Fruit fly (Drosophila melanogaster) whole organism, embryonic: ENCODE measurements around the gene Arl5.
A peak's percentile ranks its signal among the peaks of the same experiment; 100 is the strongest.

ENCODE experiments used
- B-H1 ChIP-seq: fragments of 200-800 bp; sonication (Bioruptor generic); IDR thresholded peaks from 3 replicates; pipeline ENCODE4 v1.3.6; 2022; ENCODE audit warnings: missing biosample characterization, missing genetic modification characterization
- Bdp1 ChIP-seq: fragments of 200-800 bp; sonication (Bioruptor generic); optimal IDR thresholded peaks from 3 replicates; lab custom pipeline; 2016; ENCODE audit warnings: missing biosample characterization, missing genetic modification characterization
- CG10209 ChIP-seq: fragments of 200-800 bp; sonication (Bioruptor generic); optimal IDR thresholded peaks from 3 replicates; lab custom pipeline; 2017; ENCODE audit warnings: missing biosample characterization, mild to moderate bottlenecking, missing genetic modification characterization, missing genetic modification reagents
- CG10321 ChIP-seq: fragments of 200-800 bp; sonication (Bioruptor generic); IDR thresholded peaks from 2 replicates; pipeline ENCODE4 v1.3.6; 2022; ENCODE audit warnings: missing biosample characterization, missing genetic modification characterization
- CG11093 ChIP-seq: fragments of 200-800 bp; sonication (Bioruptor generic); IDR thresholded peaks from 3 replicates; pipeline ENCODE4 v1.3.6; 2022; ENCODE audit warnings: missing biosample characterization, missing genetic modification characterization
- CG11723 ChIP-seq: fragments of 200-800 bp; sonication (Bioruptor generic); optimal IDR thresholded peaks from 2 replicates; lab custom pipeline; 2017; ENCODE audit warnings: missing biosample characterization, mild to moderate bottlenecking, missing genetic modification characterization
- CG12299 ChIP-seq: fragments of 200-800 bp; sonication (Bioruptor generic); optimal IDR thresholded peaks from 2 replicates; lab custom pipeline; 2018; ENCODE audit warnings: missing biosample characterization, mild to moderate bottlenecking, missing genetic modification characterization
- CG1233 ChIP-seq: fragments of 200-800 bp; sonication (Bioruptor generic); optimal IDR thresholded peaks from 4 replicates; lab custom pipeline; 2018; ENCODE audit warnings: missing biosample characterization, mild to moderate bottlenecking, missing genetic modification characterization
- CG12659 ChIP-seq: fragments of 200-800 bp; sonication (Bioruptor generic); optimal IDR thresholded peaks from 3 replicates; lab custom pipeline; 2017; ENCODE audit warnings: mild to moderate bottlenecking, missing biosample characterization, missing genetic modification reagents, missing genetic modification characterization
- CG13296 ChIP-seq: fragments of 200-800 bp; sonication (Bioruptor generic); optimal IDR thresholded peaks from 3 replicates; lab custom pipeline; 2018; ENCODE audit warnings: missing biosample characterization, mild to moderate bottlenecking, missing genetic modification characterization
- CG13424 ChIP-seq: fragments of 200-800 bp; sonication (Bioruptor generic); optimal IDR thresholded peaks from 2 replicates; lab custom pipeline; 2019; ENCODE audit warnings: missing biosample characterization, mild to moderate bottlenecking, missing genetic modification characterization, moderate library complexity
- CG15011 ChIP-seq: fragments of 200-800 bp; sonication (Bioruptor generic); optimal IDR thresholded peaks from 3 replicates; lab custom pipeline; 2018; ENCODE audit warnings: missing biosample characterization, mild to moderate bottlenecking, missing genetic modification characterization
- CG1832 ChIP-seq: fragments of 200-800 bp; sonication (Bioruptor generic); optimal IDR thresholded peaks from 2 replicates; lab custom pipeline; 2017; ENCODE audit warnings: missing biosample characterization, mild to moderate bottlenecking, missing genetic modification characterization, inconsistent platforms
- CG2712 ChIP-seq: fragments of 200-800 bp; optimal IDR thresholded peaks from 3 replicates; lab custom pipeline; 2019; ENCODE audit warnings: missing biosample characterization, mild to moderate bottlenecking, missing genetic modification characterization, moderate library complexity
- CG31441 ChIP-seq: fragments of 200-800 bp; sonication (Bioruptor generic); IDR thresholded peaks from 2 replicates; pipeline ENCODE4 v1.3.6; 2022; ENCODE audit warnings: missing biosample characterization, missing genetic modification characterization
- CG32532 ChIP-seq: fragments of 200-800 bp; sonication (Bioruptor generic); IDR thresholded peaks from 2 replicates; pipeline ENCODE4 v1.3.6; 2022; ENCODE audit warnings: missing biosample characterization, missing genetic modification characterization
- CG32767 ChIP-seq: fragments of 200-800 bp; sonication (Bioruptor generic); IDR thresholded peaks from 2 replicates; pipeline ENCODE4 v1.3.6; 2022; ENCODE audit warnings: missing biosample characterization, missing genetic modification characterization
- CG3281 ChIP-seq: fragments of 200-800 bp; sonication (Bioruptor generic); optimal IDR thresholded peaks from 3 replicates; lab custom pipeline; 2017; ENCODE audit warnings: missing biosample characterization, mild to moderate bottlenecking, missing genetic modification characterization
- CG4404 ChIP-seq: fragments of 200-800 bp; sonication (Bioruptor generic); IDR thresholded peaks from 2 replicates; pipeline ENCODE4 v1.3.6; 2022; ENCODE audit warnings: missing biosample characterization, missing genetic modification characterization
- CG6813 ChIP-seq: fragments of 200-800 bp; sonication (Bioruptor generic); optimal IDR thresholded peaks from 2 replicates; lab custom pipeline; 2017; ENCODE audit warnings: missing biosample characterization, missing genetic modification characterization, mild to moderate bottlenecking, moderate library complexity, missing genetic modification reagents
- CG8765 ChIP-seq: fragments of 200-800 bp; sonication (Bioruptor generic); IDR thresholded peaks from 2 replicates; pipeline ENCODE4 v1.3.6; 2022; ENCODE audit warnings: missing biosample characterization, missing genetic modification characterization
- CG9727 ChIP-seq: fragments of 200-800 bp; sonication (Bioruptor generic); optimal IDR thresholded peaks from 3 replicates; lab custom pipeline; 2017; ENCODE audit warnings: missing biosample characterization, mild to moderate bottlenecking, missing genetic modification characterization
- Dek ChIP-seq: fragments of 200-800 bp; sonication (Bioruptor generic); optimal IDR thresholded peaks from 3 replicates; lab custom pipeline; 2019; ENCODE audit warnings: missing biosample characterization, mild to moderate bottlenecking, missing genetic modification characterization, moderate library complexity
- Dip3 ChIP-seq: fragments of 200-800 bp; sonication (Bioruptor generic); optimal IDR thresholded peaks from 3 replicates; lab custom pipeline; 2016; ENCODE audit warnings: missing biosample characterization, missing genetic modification characterization
- E2f1 ChIP-seq: fragments of 200-800 bp; sonication (Bioruptor generic); IDR thresholded peaks from 2 replicates; pipeline ENCODE4 v1.3.6; 2022; ENCODE audit warnings: missing biosample characterization, missing genetic modification characterization
- Gsc ChIP-seq: fragments of 200-800 bp; sonication (Bioruptor generic); IDR thresholded peaks from 2 replicates; pipeline ENCODE4 v1.3.6; 2022; ENCODE audit warnings: missing biosample characterization, missing genetic modification characterization
- Hmr ChIP-seq: fragments of 200-800 bp; sonication (Bioruptor generic); optimal IDR thresholded peaks from 3 replicates; lab custom pipeline; 2017; ENCODE audit warnings: mild to moderate bottlenecking, missing biosample characterization, missing genetic modification reagents, missing genetic modification characterization
- Pdp1 ChIP-seq, 2 experiments: fragments of 200-800 bp; sonication (Bioruptor generic); optimal IDR thresholded peaks; 3 replicates each; lab custom pipeline; 2016; ENCODE audit warnings: missing biosample characterization in 2 of 2, missing genetic modification characterization in 2 of 2, mild to moderate bottlenecking in 1 of 2, moderate library complexity in 1 of 2
- Six4 ChIP-seq: fragments of 200-800 bp; sonication (Bioruptor generic); optimal IDR thresholded peaks from 2 replicates; lab custom pipeline; 2016; ENCODE audit warnings: missing biosample characterization, missing genetic modification characterization
- btn ChIP-seq: fragments of 200-800 bp; sonication (Bioruptor generic); optimal IDR thresholded peaks from 2 replicates; lab custom pipeline; 2016; ENCODE audit warnings: missing biosample characterization, missing genetic modification characterization
- chm ChIP-seq: fragments of 200-800 bp; sonication (Bioruptor generic); IDR thresholded peaks from 2 replicates; pipeline ENCODE4 v1.3.6; 2022; ENCODE audit warnings: missing biosample characterization, missing genetic modification characterization
- chn ChIP-seq: fragments of 200-800 bp; sonication (Bioruptor generic); optimal IDR thresholded peaks from 2 replicates; lab custom pipeline; 2016; ENCODE audit warnings: missing biosample characterization, missing genetic modification characterization
- crc ChIP-seq: fragments of 200-800 bp; sonication (Bioruptor generic); optimal IDR thresholded peaks from 2 replicates; lab custom pipeline; 2016; ENCODE audit warnings: missing biosample characterization, missing genetic modification characterization
- ems ChIP-seq: fragments of 200-800 bp; sonication (Bioruptor generic); optimal IDR thresholded peaks from 3 replicates; lab custom pipeline; 2016; ENCODE audit warnings: missing biosample characterization, missing genetic modification characterization
- ewg ChIP-seq: fragments of 200-800 bp; sonication (Bioruptor generic); optimal IDR thresholded peaks from 3 replicates; lab custom pipeline; 2017; ENCODE audit warnings: mild to moderate bottlenecking, missing biosample characterization, missing genetic modification reagents, missing genetic modification characterization
- ftz-f1 ChIP-seq: fragments of 200-800 bp; sonication (Bioruptor generic); optimal IDR thresholded peaks from 2 replicates; lab custom pipeline; 2016; ENCODE audit warnings: missing biosample characterization, missing genetic modification characterization
- hb ChIP-seq: fragments of 200-800 bp; sonication (Bioruptor generic); IDR thresholded peaks from 3 replicates; pipeline ENCODE4 v1.3.6; 2022; ENCODE audit warnings: missing biosample characterization, missing genetic modification characterization; ENCODE audit not compliant: partially characterized antibody
- hkb ChIP-seq, 2 experiments: fragments of 200-800 bp in 1 of 2; fragments of >200 bp in 1 of 2; sonication (Bioruptor generic) in 1 of 2; IDR thresholded peaks in 1 of 2; optimal IDR thresholded peaks in 1 of 2; 2 replicates each; pipeline versions ENCODE4 v1.3.6 to Lab custom; 2017 to 2022; ENCODE audit warnings: missing biosample characterization in 1 of 2, missing genetic modification characterization in 1 of 2
- lab ChIP-seq: fragments of 200-800 bp; sonication (Bioruptor generic); optimal IDR thresholded peaks from 3 replicates; lab custom pipeline; 2017; ENCODE audit warnings: missing biosample characterization, missing genetic modification characterization, mild to moderate bottlenecking, moderate library complexity, missing genetic modification reagents
- nom ChIP-seq: fragments of 200-800 bp; sonication (Bioruptor generic); optimal IDR thresholded peaks from 2 replicates; lab custom pipeline; 2017; ENCODE audit warnings: missing biosample characterization, missing genetic modification characterization, mild to moderate bottlenecking, moderate library complexity, missing genetic modification reagents
- odd ChIP-seq: fragments of 200-800 bp; sonication (Bioruptor generic); optimal IDR thresholded peaks from 2 replicates; lab custom pipeline; 2017; ENCODE audit warnings: missing biosample characterization, mild to moderate bottlenecking, missing genetic modification characterization
- prd ChIP-seq, 3 experiments: fragments of >200 bp in 2 of 3; fragments of 200-800 bp in 1 of 3; sonication (Bioruptor generic) in 1 of 3; optimal IDR thresholded peaks in 2 of 3; IDR thresholded peaks in 1 of 3; 2 replicates in 2 of 3; 3 replicates in 1 of 3; pipeline versions ENCODE4 v1.3.6 to Lab custom; 2017 to 2022; ENCODE audit warnings: missing biosample characterization in 1 of 3, missing genetic modification characterization in 1 of 3
- repo ChIP-seq: fragments of 200-800 bp; sonication (Bioruptor generic); optimal IDR thresholded peaks from 2 replicates; lab custom pipeline; 2016; ENCODE audit warnings: missing biosample characterization, missing genetic modification characterization
- rib ChIP-seq: fragments of 200-800 bp; sonication (Bioruptor generic); IDR thresholded peaks from 2 replicates; pipeline ENCODE4 v1.3.6; 2022; ENCODE audit warnings: missing biosample characterization, missing genetic modification characterization
- row ChIP-seq: fragments of 200-800 bp; sonication (Bioruptor generic); IDR thresholded peaks from 3 replicates; pipeline ENCODE4 v1.3.6; 2022; ENCODE audit warnings: missing biosample characterization, missing genetic modification characterization
- seq ChIP-seq: fragments of 200-800 bp; sonication (Bioruptor generic); IDR thresholded peaks from 2 replicates; pipeline ENCODE4 v1.3.6; 2022; ENCODE audit warnings: missing biosample characterization, missing genetic modification characterization
- stc ChIP-seq: fragments of 200-800 bp; sonication (Bioruptor generic); IDR thresholded peaks from 2 replicates; pipeline ENCODE4 v1.3.6; 2022; ENCODE audit warnings: missing biosample characterization, missing genetic modification characterization
- tgo ChIP-seq: fragments of 200-800 bp; sonication (Bioruptor generic); IDR thresholded peaks from 3 replicates; pipeline ENCODE4 v1.3.6; 2022; ENCODE audit warnings: missing biosample characterization, missing genetic modification characterization
- trem ChIP-seq: fragments of 200-800 bp; optimal IDR thresholded peaks from 3 replicates; lab custom pipeline; 2019; ENCODE audit warnings: missing biosample characterization, mild to moderate bottlenecking, missing genetic modification characterization, moderate library complexity
- ttk ChIP-seq: fragments of 200-800 bp; sonication (Bioruptor generic); IDR thresholded peaks from 2 replicates; pipeline ENCODE4 v2.1.2; 2022; ENCODE audit warnings: missing biosample characterization, missing genetic modification characterization
- usp ChIP-seq: fragments of >200 bp; optimal IDR thresholded peaks from 2 replicates; lab custom pipeline; 2017; ENCODE audit warnings: missing biosample characterization, missing genetic modification characterization

Arl5 gene

DNA sequence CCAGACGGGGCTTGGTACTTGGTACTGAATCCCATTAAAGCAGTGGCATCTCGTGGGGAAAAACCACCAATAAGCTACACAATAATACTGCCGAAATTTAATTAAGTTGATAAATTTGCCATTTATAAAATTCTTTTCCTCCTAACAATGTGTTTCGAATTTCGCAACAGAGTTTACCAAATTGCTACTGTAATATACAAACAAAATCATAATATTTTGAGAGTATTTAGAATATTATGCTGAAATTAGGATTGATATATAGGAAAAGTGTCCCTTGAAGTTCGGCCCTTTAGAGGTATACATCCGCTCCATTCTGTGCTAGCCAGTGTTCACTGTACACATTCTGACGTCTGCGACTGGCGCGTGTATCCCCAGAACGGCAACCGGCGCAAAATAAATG is 15.0 kb downstream of the Arl5 start (continued):
- no peak for TF ChIP-seq CG12299 (tag; lab: Kevin White, UChicago)
- TF ChIP-seq Gsc (GFP tag; lab: Robert Waterston, UW) = no peak
- no peak for TF ChIP-seq odd (GFP tag; lab: Kevin White, UChicago)
- no peak for TF ChIP-seq ftz-f1
- no peak for TF ChIP-seq CG10321
- no peak for TF ChIP-seq B-H1 (GFP tag; lab: Robert Waterston, UW)
- no peak for TF ChIP-seq ewg
- peak in 1 of 2 experiments; percentile 8 for TF ChIP-seq Pdp1 (GFP tag; optimal IDR thresholded peaks at IDR 0.05; lab: Kevin White, UChicago)
- no peak for TF ChIP-seq chn (GFP tag; lab: Kevin White, UChicago)
- TF ChIP-seq CG13424 = peak; percentile 16
- no peak for TF ChIP-seq stc (GFP tag; lab: Robert Waterston, UW)
- peak; percentile 30 for TF ChIP-seq CG3281 (GFP tag; lab: Kevin White, UChicago)
- TF ChIP-seq CG11093 = 0 out of 3 replicates have a peak, but pooled peaks have one; percentile 19
- TF ChIP-seq ttk (GFP tag; lab: Robert Waterston, UW) = no peak
- no peak for TF ChIP-seq nom (GFP tag; lab: Kevin White, UChicago)
- TF ChIP-seq CG32767 (GFP tag; lab: Robert Waterston, UW) = no peak
- no peak for TF ChIP-seq crc (GFP tag; lab: Kevin White, UChicago)
- no peak for TF ChIP-seq Bdp1
- no peak for TF ChIP-seq prd (optimal IDR thresholded peaks at IDR 0.05; lab: Kevin White, UChicago)
- TF ChIP-seq prd (GFP tag; IDR thresholded peaks at IDR 0.05; lab: Robert Waterston, UW) = 0 out of 3 replicates have a peak, but pooled peaks have one; percentile 28
- TF ChIP-seq CG32532 (GFP tag; lab: Robert Waterston, UW) = peak; percentile 26; the same call in 1 of the 2 replicates
- no peak for TF ChIP-seq trem (tag; lab: Kevin White, UChicago)
- TF ChIP-seq Six4 = no peak
- no peak for TF ChIP-seq usp (GFP tag; lab: Kevin White, UChicago)
- TF ChIP-seq ems = no peak
- TF ChIP-seq rib (GFP tag; lab: Robert Waterston, UW) = no peak
- TF ChIP-seq CG2712 (tag; lab: Kevin White, UChicago) = no peak
- TF ChIP-seq E2f1 (GFP tag; lab: Robert Waterston, UW) = no peak
- no peak for TF ChIP-seq CG1233
- TF ChIP-seq Dip3 (GFP tag; lab: Kevin White, UChicago) = no peak
- TF ChIP-seq repo (GFP tag; lab: Kevin White, UChicago) = no peak
- TF ChIP-seq row (GFP tag; lab: Robert Waterston, UW) = peak; percentile 43; the same call in 2 of the 3 replicates
- TF ChIP-seq chm (GFP tag; lab: Robert Waterston, UW) = no peak
- TF ChIP-seq CG10209 (GFP tag; lab: Kevin White, UChicago) = peak; percentile 11
- no peak for TF ChIP-seq CG31441
- TF ChIP-seq CG4404 = no peak
- TF ChIP-seq hkb (optimal IDR thresholded peaks at IDR 0.05; lab: Kevin White, UChicago) = no peak
- TF ChIP-seq hkb (GFP tag; IDR thresholded peaks at IDR 0.05; lab: Robert Waterston, UW) = 0 out of 2 replicates have a peak, but pooled peaks have one; percentile 11
- TF ChIP-seq CG12659 (GFP tag; lab: Kevin White, UChicago) = peak; percentile 18
- TF ChIP-seq CG9727 (GFP tag; lab: Kevin White, UChicago) = no peak
- TF ChIP-seq Dek (tag; lab: Kevin White, UChicago) = no peak
- TF ChIP-seq lab (GFP tag; lab: Kevin White, UChicago) = peak; percentile 40
- TF ChIP-seq tgo (GFP tag; lab: Robert Waterston, UW) = no peak
- TF ChIP-seq hb (GFP tag; lab: Robert Waterston, UW) = no peak
- TF ChIP-seq btn (GFP tag; lab: Kevin White, UChicago) = no peak
- no peak for TF ChIP-seq seq (GFP tag; lab: Robert Waterston, UW)
- no peak for TF ChIP-seq CG6813 (GFP tag; lab: Kevin White, UChicago)
- no peak for TF ChIP-seq CG15011 (GFP tag; lab: Kevin White, UChicago)
- TF ChIP-seq CG11723 = no peak
- no peak for TF ChIP-seq CG13296 (GFP tag; lab: Kevin White, UChicago)
- TF ChIP-seq CG1832 (GFP tag; lab: Kevin White, UChicago) = no peak
- TF ChIP-seq CG8765 (GFP tag; lab: Robert Waterston, UW) = no peak
- peak; percentile 5 for TF ChIP-seq Hmr (GFP tag; lab: Kevin White, UChicago)
